Fruit fly (Drosophila melanogaster): ENCODE measurements around the gene Nmdmc.
A peak's percentile ranks its signal among the peaks of the same experiment; 100 is the strongest.

The Nmdmc gene

dm6 chr3R:9038652-9039051 lies 11.7 kb downstream of the Nmdmc start, which contains the start of gene hyx (continued):
- TF ChIP-seq nmo (GFP tag; optimal IDR thresholded peaks at IDR 0.05): peak; percentile 27
- TF ChIP-seq insv (GFP tag; optimal IDR thresholded peaks at IDR 0.05): peak in 1 of 2 experiments; percentile 22
- peak; percentile 87 for TF ChIP-seq CG12155 (GFP tag; optimal IDR thresholded peaks at IDR 0.05)
- peak; percentile 41 for TF ChIP-seq Dek (tag; optimal IDR thresholded peaks at IDR 0.05)
- TF ChIP-seq CG14860 (GFP tag; IDR thresholded peaks at IDR 0.05; ENCODE audit: partially characterized antibody): peak; percentile 58
- TF ChIP-seq Lim3 (GFP tag; IDR thresholded peaks at IDR 0.05): no peak
- no peak for TF ChIP-seq Hr3 (GFP tag; optimal IDR thresholded peaks at IDR 0.05)
- no peak for TF ChIP-seq CG7357 (GFP tag; IDR thresholded peaks at IDR 0.05)
- TF ChIP-seq CG9215 (GFP tag; IDR thresholded peaks at IDR 0.05): no peak
- no peak for TF ChIP-seq Hr51 (GFP tag; optimal IDR thresholded peaks at IDR 0.05)
- peak; percentile 7 for TF ChIP-seq fd102C (GFP tag; optimal IDR thresholded peaks at IDR 0.05)
- peak; percentile 29 for TF ChIP-seq CG10543 (GFP tag; optimal IDR thresholded peaks at IDR 0.05)
- TF ChIP-seq gt (GFP tag; IDR thresholded peaks at IDR 0.05): no peak
- no peak for TF ChIP-seq btn (GFP tag; optimal IDR thresholded peaks at IDR 0.05)
- TF ChIP-seq da (GFP tag; optimal IDR thresholded peaks at IDR 0.05): no peak
- TF ChIP-seq Scr (GFP tag; IDR thresholded peaks at IDR 0.05; ENCODE audit: partially characterized antibody): peak; percentile 87
- TF ChIP-seq wor (GFP tag; IDR thresholded peaks at IDR 0.05): no peak
- no peak for TF ChIP-seq gsb (GFP tag; IDR thresholded peaks at IDR 0.05)
- no peak for TF ChIP-seq cwo (GFP tag; optimal IDR thresholded peaks at IDR 0.05)
- peak; percentile 88 for TF ChIP-seq Doc3 (GFP tag; IDR thresholded peaks at IDR 0.05; ENCODE audit: partially characterized antibody)
- no peak for TF ChIP-seq trh (GFP tag; optimal IDR thresholded peaks at IDR 0.05)
- TF ChIP-seq CG7372 (GFP tag; IDR thresholded peaks at IDR 0.05): no peak
- no peak for TF ChIP-seq dan (GFP tag; IDR thresholded peaks at IDR 0.05)
- no peak for TF ChIP-seq CTCF (GFP tag; optimal IDR thresholded peaks at IDR 0.05)
- peak; percentile 37; the same call in 1 of the 2 replicates for TF ChIP-seq ranshi (GFP tag; IDR thresholded peaks at IDR 0.05)
- TF ChIP-seq tin (GFP tag; optimal IDR thresholded peaks at IDR 0.05): peak; percentile 47
- no peak for TF ChIP-seq MTF-1 (GFP tag; optimal IDR thresholded peaks at IDR 0.05; ENCODE audit: borderline replicate concordance)
- peak; percentile 30; the same call in 1 of the 2 replicates for TF ChIP-seq CG14014 (GFP tag; IDR thresholded peaks at IDR 0.05)
- no peak for TF ChIP-seq schlank (tag; optimal IDR thresholded peaks at IDR 0.05)
- TF ChIP-seq Rfx (GFP tag; IDR thresholded peaks at IDR 0.05): peak; percentile 73
- TF ChIP-seq CG8388 (GFP tag; optimal IDR thresholded peaks at IDR 0.05): peak; percentile 41
- TF ChIP-seq eyg (GFP tag; optimal IDR thresholded peaks at IDR 0.05): no peak
- peak; percentile 27 for TF ChIP-seq dmrt11E (tag; optimal IDR thresholded peaks at IDR 0.05)
- peak; percentile 31 for TF ChIP-seq CG18011 (GFP tag; optimal IDR thresholded peaks at IDR 0.05)
- TF ChIP-seq gcm2 (GFP tag; optimal IDR thresholded peaks at IDR 0.05): no peak
- TF ChIP-seq croc (GFP tag; conservative IDR thresholded peaks at IDR 0.05): no peak
- 0 out of 2 replicates have a peak, but pooled peaks have one; percentile 31 for TF ChIP-seq al (GFP tag; IDR thresholded peaks at IDR 0.05)
- TF ChIP-seq CG8359 (GFP tag; optimal IDR thresholded peaks at IDR 0.05; ENCODE audit: borderline replicate concordance): no peak
- TF ChIP-seq chn (GFP tag; optimal IDR thresholded peaks at IDR 0.05): peak; percentile 70
- TF ChIP-seq Lhr (GFP tag; optimal IDR thresholded peaks at IDR 0.05): no peak
- TF ChIP-seq CG4730 (GFP tag; IDR thresholded peaks at IDR 0.05): no peak
- no peak for TF ChIP-seq YL-1 (GFP tag; optimal IDR thresholded peaks at IDR 0.05)
- peak; percentile 75 for TF ChIP-seq Dbx (GFP tag; IDR thresholded peaks at IDR 0.05)
- no peak for TF ChIP-seq crc (GFP tag; optimal IDR thresholded peaks at IDR 0.05)
- TF ChIP-seq ken (GFP tag; IDR thresholded peaks at IDR 0.05): 0 out of 3 replicates have a peak, but pooled peaks have one; percentile 24
- no peak for TF ChIP-seq CG11723 (GFP tag; optimal IDR thresholded peaks at IDR 0.05)
- no peak for TF ChIP-seq CG8089 (GFP tag; optimal IDR thresholded peaks at IDR 0.05)
- TF ChIP-seq lbe (GFP tag; optimal IDR thresholded peaks at IDR 0.05): peak; percentile 39
- no peak for TF ChIP-seq Mes4 (GFP tag; optimal IDR thresholded peaks at IDR 0.05)
- no peak for TF ChIP-seq CG10959 (GFP tag; IDR thresholded peaks at IDR 0.05)
- TF ChIP-seq E2f1 (GFP tag; IDR thresholded peaks at IDR 0.05): no peak
- no peak for TF ChIP-seq CG1602 (GFP tag; optimal IDR thresholded peaks at IDR 0.05)

All from whole organism, embryonic.